Fruit fly (Drosophila melanogaster): ENCODE measurements around the gene alph.
A peak's percentile ranks its signal among the peaks of the same experiment; 100 is the strongest.

Gene alph

DNA sequence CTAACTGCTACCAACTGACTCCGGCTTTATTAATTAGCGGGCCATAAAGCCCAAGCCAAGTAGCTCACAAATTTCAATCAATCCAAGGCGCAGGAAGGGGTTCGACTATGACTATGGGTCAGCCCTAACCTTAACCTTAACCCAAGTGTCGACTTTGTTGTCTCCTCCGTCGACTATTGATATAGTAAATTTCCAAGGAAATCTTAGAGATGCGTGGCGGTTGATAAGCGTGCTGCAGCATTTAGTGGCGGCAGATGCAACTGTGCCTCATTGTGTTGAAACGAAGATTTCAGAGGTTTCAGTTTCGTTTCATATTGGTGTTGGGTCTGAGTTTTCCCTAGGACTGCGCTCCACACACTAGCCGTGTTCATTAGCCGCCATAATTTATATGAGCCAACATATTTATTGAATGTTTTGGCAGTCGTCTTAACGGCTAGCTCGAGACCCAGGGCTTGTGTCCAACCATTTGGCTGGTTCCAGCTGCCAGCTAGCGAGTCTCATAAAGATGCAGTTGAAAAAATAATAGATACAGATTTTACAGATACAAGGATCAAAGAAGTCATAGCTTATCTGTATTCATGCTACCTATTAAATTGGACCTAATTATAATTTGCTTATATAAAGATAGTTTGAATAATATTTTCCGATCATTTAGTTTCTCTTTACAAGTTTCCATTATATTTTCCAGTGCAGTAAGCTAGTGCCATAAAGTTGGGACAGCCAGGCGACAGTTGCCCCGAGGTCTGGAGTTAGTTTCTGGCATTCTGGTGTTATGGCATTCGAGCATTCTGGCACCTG is 44.2 kb upstream of the alph start (continued):
- peak; percentile 39 for TF ChIP-seq gem (tag; optimal IDR thresholded peaks at IDR 0.05)
- TF ChIP-seq grau (tag; optimal IDR thresholded peaks at IDR 0.05) = peak; percentile 23
- TF ChIP-seq trh (GFP tag; optimal IDR thresholded peaks at IDR 0.05) = no peak
- no peak for TF ChIP-seq CG12236 (GFP tag; optimal IDR thresholded peaks at IDR 0.05)
- no peak for TF ChIP-seq YL-1 (GFP tag; optimal IDR thresholded peaks at IDR 0.05)
- TF ChIP-seq CG18262 (tag; optimal IDR thresholded peaks at IDR 0.05) = peak; percentile 20
- no peak for TF ChIP-seq dati (GFP tag; IDR thresholded peaks at IDR 0.05)
- no peak for TF ChIP-seq klu (GFP tag; IDR thresholded peaks at IDR 0.05)
- no peak for TF ChIP-seq stwl (tag; optimal IDR thresholded peaks at IDR 0.05)
- no peak for TF ChIP-seq NK7.1 (GFP tag; optimal IDR thresholded peaks at IDR 0.05)
- no peak for TF ChIP-seq CG2199 (GFP tag; IDR thresholded peaks at IDR 0.05)
- TF ChIP-seq CG9727 (GFP tag; optimal IDR thresholded peaks at IDR 0.05) = peak; percentile 8
- peak; percentile 2 for TF ChIP-seq unpg (GFP tag; optimal IDR thresholded peaks at IDR 0.05)
- no peak for TF ChIP-seq CG1024 (GFP tag; IDR thresholded peaks at IDR 0.05)
- TF ChIP-seq nmo (GFP tag; optimal IDR thresholded peaks at IDR 0.05) = peak; percentile 8
- TF ChIP-seq H2.0 (GFP tag; IDR thresholded peaks at IDR 0.05) = no peak
- TF ChIP-seq lola (GFP tag; optimal IDR thresholded peaks at IDR 0.05) = peak in 1 of 3 experiments; percentile 64
- peak; percentile 26 for TF ChIP-seq CG10267 (tag; optimal IDR thresholded peaks at IDR 0.05)
- no peak for TF ChIP-seq jigr1 (GFP tag; IDR thresholded peaks at IDR 0.05)
- no peak for TF ChIP-seq HHEX (GFP tag; optimal IDR thresholded peaks at IDR 0.05)
- TF ChIP-seq phol (tag; optimal IDR thresholded peaks at IDR 0.05) = peak; percentile 31
- TF ChIP-seq gsb-n (tag; optimal IDR thresholded peaks at IDR 0.05) = no peak
- no peak for TF ChIP-seq CG13624 (GFP tag; optimal IDR thresholded peaks at IDR 0.05)
- TF ChIP-seq CG10979 (tag; optimal IDR thresholded peaks at IDR 0.05) = peak; percentile 49
- peak; percentile 75 for TF ChIP-seq sens (GFP tag)
- TF ChIP-seq kah (GFP tag; optimal IDR thresholded peaks at IDR 0.05) = no peak
- TF ChIP-seq chif (GFP tag; optimal IDR thresholded peaks at IDR 0.05) = peak in 1 of 2 experiments; percentile 5
- no peak for TF ChIP-seq sens-2 (GFP tag; IDR thresholded peaks at IDR 0.05)
- no peak for TF ChIP-seq zen (tag; optimal IDR thresholded peaks at IDR 0.05)
- no peak for TF ChIP-seq CG11560 (tag; IDR thresholded peaks at IDR 0.05)
- TF ChIP-seq Spps (tag; optimal IDR thresholded peaks at IDR 0.05) = no peak
- TF ChIP-seq CG2712 (tag; optimal IDR thresholded peaks at IDR 0.05) = peak; percentile 38
- TF ChIP-seq ac (GFP tag; optimal IDR thresholded peaks at IDR 0.05) = peak; percentile 47
- no peak for TF ChIP-seq Doc3 (GFP tag; IDR thresholded peaks at IDR 0.05; ENCODE audit: partially characterized antibody)
- TF ChIP-seq yki (optimal IDR thresholded peaks at IDR 0.05) = no peak
- no peak for TF ChIP-seq pnt (GFP tag; optimal IDR thresholded peaks at IDR 0.05)

DNA sequence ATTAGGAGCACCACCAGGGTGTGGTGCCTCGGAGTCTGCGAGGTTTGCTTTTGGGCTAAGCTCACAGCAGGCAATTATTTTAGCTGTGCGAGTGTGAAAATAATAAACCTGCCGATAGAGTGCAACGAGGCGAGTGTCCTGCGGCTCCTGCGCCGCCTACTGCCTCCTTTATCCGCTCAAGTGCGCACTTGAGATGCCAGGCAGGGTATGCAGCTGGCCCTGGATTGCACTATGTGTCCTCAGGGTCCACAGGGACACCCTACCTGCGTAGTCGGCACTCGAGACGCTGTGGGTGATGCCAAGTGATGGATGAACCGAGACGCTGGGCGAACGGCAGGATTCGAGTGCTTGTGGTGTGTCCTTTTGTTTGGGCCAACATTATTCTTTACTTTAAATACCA is 43.6 kb upstream of the alph start:
- TF ChIP-seq H15 (GFP tag; IDR thresholded peaks at IDR 0.05) (no peak), CG11456 (GFP tag; IDR thresholded peaks at IDR 0.05) (0 out of 3 replicates have a peak, but pooled peaks have one; percentile 48), twi (tag; optimal IDR thresholded peaks at IDR 0.05) (peak; percentile 87), CG9727 (GFP tag; optimal IDR thresholded peaks at IDR 0.05) (no peak), trem (tag; optimal IDR thresholded peaks at IDR 0.05) (no peak), hb (GFP tag; IDR thresholded peaks at IDR 0.05; ENCODE audit: partially characterized antibody) (no peak), prd (optimal IDR thresholded peaks at IDR 0.05) (no peak), prd (GFP tag; IDR thresholded peaks at IDR 0.05) (0 out of 3 replicates have a peak, but pooled peaks have one; percentile 11), Dip3 (GFP tag; optimal IDR thresholded peaks at IDR 0.05) (no peak), tap (tag; optimal IDR thresholded peaks at IDR 0.05) (no peak), Ets65A (GFP tag) (peak; percentile 41), NfI (GFP tag; optimal IDR thresholded peaks at IDR 0.05) (no peak), D (optimal IDR thresholded peaks at IDR 0.05) (peak; percentile 94), D (GFP tag; optimal IDR thresholded peaks at IDR 0.05) (no peak), ase (GFP tag; IDR thresholded peaks at IDR 0.05) (no peak), zen (tag; optimal IDR thresholded peaks at IDR 0.05) (peak; percentile 89), CG17568 (GFP tag; optimal IDR thresholded peaks at IDR 0.05) (no peak), CG2889 (GFP tag; IDR thresholded peaks at IDR 0.05) (0 out of 3 replicates have a peak, but pooled peaks have one; percentile 19)

All from whole organism, embryonic.